Fruit fly (Drosophila melanogaster) whole organism, embryonic: ENCODE measurements around the gene CG32163.

Experiments
- Bdp1 ChIP-seq: fragments of 200-800 bp; sonication (Bioruptor generic); optimal IDR thresholded peaks from 3 replicates; lab custom pipeline; 2016; ENCODE audit warnings: missing biosample characterization, missing genetic modification characterization
- CG13123 ChIP-seq: fragments of 200-800 bp; sonication (Bioruptor generic); optimal IDR thresholded peaks from 2 replicates; lab custom pipeline; 2016; ENCODE audit warnings: missing biosample characterization, missing genetic modification characterization
- CG2116 ChIP-seq: fragments of 200-800 bp; sonication (Bioruptor generic); optimal IDR thresholded peaks from 3 replicates; lab custom pipeline; 2018; ENCODE audit warnings: missing biosample characterization, mild to moderate bottlenecking, missing genetic modification characterization
- CG34224 ChIP-seq: fragments of 200-800 bp; sonication (Bioruptor generic); IDR thresholded peaks from 3 replicates; pipeline ENCODE4 v1.3.6; 2022; ENCODE audit warnings: missing biosample characterization, missing genetic modification characterization; ENCODE audit not compliant: partially characterized antibody
- CG34422 ChIP-seq: fragments of 200-800 bp; sonication (Bioruptor generic); IDR thresholded peaks from 3 replicates; pipeline ENCODE4 v1.3.6; 2022; ENCODE audit warnings: missing biosample characterization, missing genetic modification characterization
- CG5180 ChIP-seq: fragments of 200-800 bp; sonication (Bioruptor generic); optimal IDR thresholded peaks from 3 replicates; lab custom pipeline; 2017; ENCODE audit warnings: missing biosample characterization, missing genetic modification characterization, mild to moderate bottlenecking, moderate library complexity, missing genetic modification reagents
- CG8281 ChIP-seq: fragments of 200-800 bp; sonication (Bioruptor generic); optimal IDR thresholded peaks from 2 replicates; lab custom pipeline; 2018; ENCODE audit warnings: missing biosample characterization, mild to moderate bottlenecking, missing genetic modification characterization, moderate library complexity
- Doc2 ChIP-seq: fragments of 200-800 bp; sonication (Bioruptor generic); IDR thresholded peaks from 2 replicates; pipeline ENCODE4 v1.3.6; 2022; ENCODE audit warnings: missing biosample characterization, missing genetic modification characterization
- Doc3 ChIP-seq: fragments of 200-800 bp; sonication (Bioruptor generic); IDR thresholded peaks from 3 replicates; pipeline ENCODE4 v1.3.6; 2022; ENCODE audit warnings: missing biosample characterization, missing genetic modification characterization; ENCODE audit not compliant: partially characterized antibody
- E2f2 ChIP-seq: fragments of 200-800 bp; sonication (Bioruptor generic); IDR thresholded peaks from 2 replicates; pipeline ENCODE4 v1.3.6; 2022; ENCODE audit warnings: missing biosample characterization, missing genetic modification characterization
- Hr3 ChIP-seq: fragments of 200-800 bp; sonication (Bioruptor generic); optimal IDR thresholded peaks from 3 replicates; lab custom pipeline; 2016; ENCODE audit warnings: missing biosample characterization, missing genetic modification characterization
- Myb ChIP-seq: fragments of 200-800 bp; sonication (Bioruptor generic); optimal IDR thresholded peaks from 2 replicates; lab custom pipeline; 2016; ENCODE audit warnings: missing biosample characterization, missing genetic modification characterization
- cato ChIP-seq: fragments of 200-800 bp; sonication (Bioruptor generic); optimal IDR thresholded peaks from 2 replicates; lab custom pipeline; 2016; ENCODE audit warnings: missing biosample characterization, missing genetic modification characterization, borderline replicate concordance
- dpn ChIP-seq, 2 experiments: fragments of 200-800 bp; sonication (Bioruptor generic); optimal IDR thresholded peaks; 3 replicates each; lab custom pipeline; 2016; ENCODE audit warnings: missing biosample characterization in 2 of 2, missing genetic modification characterization in 2 of 2
- grau ChIP-seq: fragments of 200-800 bp; optimal IDR thresholded peaks from 3 replicates; lab custom pipeline; 2019; ENCODE audit warnings: missing biosample characterization, mild to moderate bottlenecking, missing genetic modification characterization, moderate library complexity
- scrt ChIP-seq: fragments of 200-800 bp; sonication (Bioruptor generic); optimal IDR thresholded peaks from 2 replicates; lab custom pipeline; 2018; ENCODE audit warnings: missing biosample characterization, mild to moderate bottlenecking, missing genetic modification characterization, moderate library complexity
- tio ChIP-seq: fragments of 200-800 bp; sonication (Bioruptor generic); optimal IDR thresholded peaks from 2 replicates; lab custom pipeline; 2017; ENCODE audit warnings: missing biosample characterization, missing genetic modification characterization, inconsistent platforms
- wdn ChIP-seq: fragments of 200-800 bp; sonication (Bioruptor generic); IDR thresholded peaks from 2 replicates; pipeline ENCODE4 v1.3.6; 2022; ENCODE audit warnings: missing biosample characterization, missing genetic modification characterization

CG32163 gene

DNA sequence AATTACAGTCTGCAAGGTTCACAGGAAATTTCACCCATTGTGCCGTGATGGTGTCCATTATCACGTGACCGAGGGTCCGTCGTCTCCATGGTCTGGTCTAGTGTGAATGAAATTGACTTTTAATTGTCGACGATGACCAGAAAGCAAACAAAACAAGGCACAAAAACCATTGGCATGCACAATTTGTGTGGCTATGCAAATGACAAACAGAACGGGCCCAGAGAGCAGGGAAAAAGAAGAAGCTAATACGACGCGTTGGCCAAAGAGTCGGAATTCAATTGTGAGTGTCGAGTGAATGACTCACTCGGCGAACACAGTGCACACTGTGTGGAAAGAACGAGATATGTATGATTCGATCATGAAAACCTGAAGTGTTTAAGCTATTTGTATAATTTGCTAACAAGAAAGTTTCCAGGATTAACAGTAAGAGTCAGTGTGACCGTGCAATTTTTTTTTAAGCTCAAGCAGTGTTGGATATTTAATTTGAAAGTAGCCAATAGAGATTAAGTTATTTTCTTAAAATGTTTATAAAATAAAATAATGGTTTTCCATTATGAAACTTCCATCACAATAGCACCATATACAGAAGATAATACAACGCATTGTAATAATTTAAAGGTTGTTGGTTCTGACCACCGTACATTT, 48.7 kb downstream of the CG32163 start (continued):
- TF ChIP-seq Doc3 (no peak), scrt (GFP tag; lab: Kevin White, UChicago) (no peak), dpn (GFP tag; optimal IDR thresholded peaks at IDR 0.05; lab: Kevin White, UChicago) (peak in 1 of 2 experiments; percentile 15), Bdp1 (GFP tag; lab: Kevin White, UChicago) (no peak), Doc2 (GFP tag; lab: Robert Waterston, UW) (no peak), wdn (GFP tag; lab: Robert Waterston, UW) (no peak), CG34224 (GFP tag; lab: Robert Waterston, UW) (no peak), CG34422 (no peak), CG13123 (GFP tag; lab: Kevin White, UChicago) (no peak), CG8281 (tag; lab: Kevin White, UChicago) (no peak), tio (GFP tag; lab: Kevin White, UChicago) (peak; percentile 6), CG5180 (GFP tag; lab: Kevin White, UChicago) (no peak), E2f2 (GFP tag; lab: Robert Waterston, UW) (no peak), cato (GFP tag; lab: Kevin White, UChicago) (no peak), CG2116 (GFP tag; lab: Kevin White, UChicago) (no peak), grau (tag; lab: Kevin White, UChicago) (peak; percentile 81), Myb (GFP tag; lab: Kevin White, UChicago) (no peak), Hr3 (GFP tag; lab: Kevin White, UChicago) (peak; percentile 19)
